Fruit fly (Drosophila melanogaster) whole organism, pupa: ENCODE results near the gene CG32806.

Experiments
- CG10348 ChIP-seq: fragments of 200-800 bp; sonication (Bioruptor generic); IDR thresholded peaks from 2 replicates; pipeline ENCODE4 v1.3.6; 2022; ENCODE audit warnings: missing biosample characterization, missing genetic modification characterization
- CG14655 ChIP-seq: fragments of 200-800 bp; sonication (Bioruptor generic); optimal IDR thresholded peaks from 3 replicates; lab custom pipeline; 2017; ENCODE audit warnings: mild to moderate bottlenecking, missing biosample characterization, missing genetic modification reagents, missing genetic modification characterization
- CG15710 ChIP-seq: fragments of 200-800 bp; sonication (Bioruptor generic); optimal IDR thresholded peaks from 2 replicates; lab custom pipeline; 2018; ENCODE audit warnings: missing biosample characterization, mild to moderate bottlenecking, missing genetic modification characterization, moderate library complexity
- CG17806 ChIP-seq: fragments of 200-800 bp; sonication (Bioruptor generic); optimal IDR thresholded peaks from 2 replicates; lab custom pipeline; 2018; ENCODE audit warnings: missing biosample characterization, mild to moderate bottlenecking, missing genetic modification characterization, moderate library complexity
- CG32121 ChIP-seq: fragments of 200-800 bp; sonication (Bioruptor generic); IDR thresholded peaks from 2 replicates; pipeline ENCODE4 v1.3.6; 2022; ENCODE audit warnings: missing biosample characterization, missing genetic modification characterization
- CG8301 ChIP-seq: fragments of 200-800 bp; sonication (Bioruptor generic); optimal IDR thresholded peaks from 2 replicates; lab custom pipeline; 2018; ENCODE audit warnings: missing biosample characterization, mild to moderate bottlenecking, missing genetic modification characterization
- CG9948 ChIP-seq: fragments of 200-800 bp; sonication (Bioruptor generic); optimal IDR thresholded peaks from 2 replicates; lab custom pipeline; 2018; ENCODE audit warnings: missing biosample characterization, mild to moderate bottlenecking, missing genetic modification characterization, moderate library complexity
- D1 ChIP-seq: fragments of 200-800 bp; sonication (Bioruptor generic); optimal IDR thresholded peaks from 2 replicates; lab custom pipeline; 2018; ENCODE audit warnings: missing biosample characterization, mild to moderate bottlenecking, missing genetic modification characterization, moderate library complexity
- EcR ChIP-seq: fragments of 200-800 bp; sonication (Bioruptor generic); optimal IDR thresholded peaks from 3 replicates; lab custom pipeline; 2019; ENCODE audit warnings: missing biosample characterization, missing genetic modification characterization, mild to moderate bottlenecking, moderate library complexity, missing genetic modification reagents
- Ets98B ChIP-seq: fragments of 200-800 bp; sonication (Bioruptor generic); IDR thresholded peaks from 2 replicates; pipeline ENCODE4 v1.3.6; 2022; ENCODE audit warnings: missing biosample characterization, missing genetic modification characterization
- Pif1A ChIP-seq: fragments of 200-800 bp; sonication (Bioruptor generic); optimal IDR thresholded peaks from 3 replicates; lab custom pipeline; 2016; ENCODE audit warnings: missing biosample characterization, missing genetic modification characterization
- Snoo ChIP-seq: fragments of 200-800 bp; sonication (Bioruptor generic); optimal IDR thresholded peaks from 3 replicates; lab custom pipeline; 2017; ENCODE audit warnings: missing biosample characterization, mild to moderate bottlenecking, missing genetic modification characterization, inconsistent platforms
- fd96Ca ChIP-seq: fragments of 200-800 bp; sonication (Bioruptor generic); IDR thresholded peaks from 3 replicates; pipeline ENCODE4 v1.3.6; 2022; ENCODE audit warnings: missing biosample characterization, missing genetic modification characterization
- rn ChIP-seq: fragments of 200-800 bp; sonication (Bioruptor generic); IDR thresholded peaks from 2 replicates; pipeline ENCODE4 v1.3.6; 2022; ENCODE audit warnings: missing biosample characterization, missing genetic modification characterization

DNA sequence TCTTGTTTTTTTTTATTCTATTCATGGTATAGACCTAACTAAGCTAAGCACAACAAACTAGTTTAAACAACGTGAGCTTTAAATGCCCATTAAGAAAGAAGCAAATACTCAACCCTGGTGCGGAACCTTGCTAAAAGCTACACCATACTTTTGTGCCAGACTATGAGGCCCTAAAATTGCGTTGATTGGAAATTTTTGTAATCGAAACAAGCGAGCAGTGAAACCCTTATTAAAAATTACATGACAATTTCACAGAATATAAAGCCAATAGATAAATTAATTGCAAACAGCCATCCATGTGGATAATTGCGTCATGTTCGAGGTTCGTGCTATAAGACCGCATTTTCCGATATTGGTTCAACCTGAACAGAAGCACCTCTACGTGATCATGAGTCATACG, 29.7 kb downstream of the CG32806 start:
- TF ChIP-seq CG9948 (tag; lab: Kevin White, UChicago) (no peak), fd96Ca (no peak), EcR (no peak), rn (GFP tag; lab: Robert Waterston, UW) (no peak), CG8301 (tag; lab: Kevin White, UChicago) (no peak), Pif1A (no peak), CG32121 (no peak), Ets98B (GFP tag; lab: Robert Waterston, UW) (no peak), CG17806 (tag; lab: Kevin White, UChicago) (no peak), Snoo (tag; lab: Kevin White, UChicago) (no peak), CG15710 (tag; lab: Kevin White, UChicago) (no peak), CG14655 (GFP tag; lab: Kevin White, UChicago) (no peak), D1 (no peak), CG10348 (no peak)
